Worm (Caenorhabditis elegans): ENCODE results near the gene B0462.5.

- TF ChIP-seq nhr-77 (tag; optimal IDR thresholded peaks at IDR 0.05) (no peak), nhr-23 (tag; optimal IDR thresholded peaks at IDR 0.05) (no peak), mdl-1 (tag; optimal IDR thresholded peaks at IDR 0.05) (no peak), ztf-1 (GFP tag; conservative IDR thresholded peaks at IDR 0.05) (no peak), unc-55 (GFP tag; optimal IDR thresholded peaks at IDR 0.05) (no peak)
These were observed 21.1 kb upstream of the B0462.5 start for ce11 chrV:18344194-18344593.

All from whole organism, L2 larva.